Worm (Caenorhabditis elegans): Measurements from ENCODE around the gene rfk-1.

DNA sequence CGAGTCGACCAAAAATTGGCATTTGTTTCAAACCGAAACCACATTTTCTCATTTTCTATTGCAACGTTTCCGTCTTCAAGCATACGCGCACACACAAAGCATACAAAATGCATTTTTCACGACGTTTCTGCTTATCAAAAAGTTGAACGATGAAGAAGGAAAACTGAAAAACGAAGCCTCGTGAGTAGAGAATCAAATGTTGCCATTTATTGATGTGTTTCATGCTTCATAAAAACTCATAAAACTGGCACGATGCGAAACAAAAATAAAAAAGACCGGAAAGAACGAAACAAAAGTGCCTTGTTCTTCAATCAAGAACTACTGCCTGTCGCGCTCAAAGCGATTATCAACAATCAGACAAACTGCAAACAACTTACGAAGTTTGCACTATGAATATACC is 11.2 kb upstream of the rfk-1 start:
- TF ChIP-seq elt-3 (tag; optimal IDR thresholded peaks at IDR 0.05), result no peak
- TF ChIP-seq aly-2 (tag; optimal IDR thresholded peaks at IDR 0.05), result no peak
- TF ChIP-seq nfya-1 (tag; optimal IDR thresholded peaks at IDR 0.05; ENCODE audit: insufficient read depth), result no peak
- TF ChIP-seq egl-27 (tag; optimal IDR thresholded peaks at IDR 0.05), result no peak
- TF ChIP-seq ztf-11 (tag; optimal IDR thresholded peaks at IDR 0.05), result no peak
- TF ChIP-seq skn-1 (tag; optimal IDR thresholded peaks at IDR 0.05), result no peak
- no peak for TF ChIP-seq fos-1 (tag; optimal IDR thresholded peaks at IDR 0.05)
- no peak for TF ChIP-seq fkh-10 (GFP tag; optimal IDR thresholded peaks at IDR 0.05)
- TF ChIP-seq ceh-82 (tag; optimal IDR thresholded peaks at IDR 0.05), result no peak
- TF ChIP-seq nhr-237 (tag; optimal IDR thresholded peaks at IDR 0.05), result no peak
- no peak for TF ChIP-seq nhr-12 (tag; optimal IDR thresholded peaks at IDR 0.05)
- no peak for TF ChIP-seq lin-39 (tag; optimal IDR thresholded peaks at IDR 0.05)
